Worm (Caenorhabditis elegans) whole organism, L4 larva: Measurements from ENCODE around the gene try-5.

ENCODE experiments used
- D1046.2 ChIP-seq: fragments of 200-800 bp; sonication (Bioruptor generic); IDR thresholded peaks from 2 replicates; pipeline ENCODE4 v1.3.6; 2022; ENCODE audit warnings: missing genetic modification characterization, missing compliant biosample characterization
- F26F4.8 ChIP-seq: fragments of 200-800 bp; sonication (Bioruptor generic); conservative IDR thresholded peaks from 2 replicates; pipeline ENCODE4 v1.3.6; 2022; ENCODE audit warnings: missing genetic modification characterization, missing compliant biosample characterization
- R02D3.7 ChIP-seq: fragments of 150-350 bp; sonication (generic microtip); optimal IDR thresholded peaks from 3 replicates; lab custom pipeline; 2014; ENCODE audit warnings: missing biosample characterization, missing genetic modification characterization
- T20F7.1 ChIP-seq: fragments of 200-800 bp; sonication (Bioruptor generic); optimal IDR thresholded peaks from 2 replicates; lab custom pipeline; 2018; ENCODE audit warnings: mild to moderate bottlenecking, missing genetic modification characterization, missing compliant biosample characterization
- T26A8.4 ChIP-seq: fragments of 200-800 bp; sonication (Bioruptor generic); IDR thresholded peaks from 2 replicates; pipeline ENCODE4 v1.3.6; 2022; ENCODE audit warnings: missing genetic modification characterization, missing compliant biosample characterization
- Y48G9A.11 ChIP-seq: fragments of 200-800 bp; sonication (Bioruptor generic); IDR thresholded peaks from 2 replicates; pipeline ENCODE4 v1.3.6; 2022; ENCODE audit warnings: missing genetic modification reagents, missing genetic modification characterization, missing compliant biosample characterization
- Y75B8A.6 ChIP-seq: fragments of 200-800 bp; sonication (Bioruptor generic); IDR thresholded peaks from 2 replicates; pipeline ENCODE4 v1.3.6; 2022; ENCODE audit warnings: missing genetic modification reagents, missing genetic modification characterization, missing compliant biosample characterization
- ZK546.5 ChIP-seq, 2 experiments: sonication (generic microtip); optimal IDR thresholded peaks; 2 replicates each; lab custom pipeline; 2017; ENCODE audit warnings: missing biosample characterization in 2 of 2, missing genetic modification characterization in 2 of 2
- aha-1 ChIP-seq: fragments of 150-350 bp; peaks from one replicate; lab custom pipeline; 2014; ENCODE audit warnings: missing biosample characterization, missing genetic modification characterization
- ama-1 ChIP-seq: fragments of 150-350 bp; optimal IDR thresholded peaks from 2 replicates; lab custom pipeline; 2014; ENCODE audit warnings: inconsistent platforms, mixed read lengths
- arid-1 ChIP-seq: fragments of 200-800 bp; sonication (Bioruptor generic); conservative IDR thresholded peaks from 2 replicates; pipeline ENCODE4 v1.3.6; 2022; ENCODE audit warnings: missing genetic modification reagents, missing genetic modification characterization, missing compliant biosample characterization
- ceh-20 ChIP-seq: fragments of 200-800 bp; sonication (Bioruptor generic); IDR thresholded peaks from 2 replicates; pipeline ENCODE4 v1.3.6; 2022; ENCODE audit warnings: missing genetic modification reagents, missing genetic modification characterization, missing compliant biosample characterization
- ceh-44 ChIP-seq: fragments of 200-800 bp; sonication (Bioruptor generic); IDR thresholded peaks from 2 replicates; pipeline ENCODE4 v1.3.6; 2022; ENCODE audit warnings: missing genetic modification reagents, missing genetic modification characterization, missing compliant biosample characterization
- ctbp-1 ChIP-seq: fragments of 200-800 bp; sonication (Bioruptor generic); IDR thresholded peaks from 2 replicates; pipeline ENCODE4 v1.3.6; 2022; ENCODE audit warnings: missing genetic modification reagents, missing genetic modification characterization, missing compliant biosample characterization
- daf-12 ChIP-seq: fragments of 150-350 bp; optimal IDR thresholded peaks from 2 replicates; lab custom pipeline; 2014; ENCODE audit warnings: missing biosample characterization, missing genetic modification reagents, missing genetic modification characterization
- daf-16 ChIP-seq, 3 experiments: sonication (generic microtip); optimal IDR thresholded peaks; 2 replicates each; lab custom pipeline; 2016 to 2017; ENCODE audit warnings: missing genetic modification characterization in 3 of 3, missing genetic modification reagents in 3 of 3, mild to moderate bottlenecking in 2 of 3, missing compliant biosample characterization in 2 of 3, missing biosample characterization in 1 of 3, moderate library complexity in 1 of 3
- dmd-8 ChIP-seq: fragments of 200-800 bp; sonication (Bioruptor generic); IDR thresholded peaks from 2 replicates; pipeline ENCODE4 v1.3.6; 2022; ENCODE audit warnings: missing genetic modification characterization, missing compliant biosample characterization
- dmd-9 ChIP-seq: fragments of 200-800 bp; sonication (Bioruptor generic); IDR thresholded peaks from 2 replicates; pipeline ENCODE4 v1.3.6; 2022; ENCODE audit warnings: missing genetic modification reagents, missing genetic modification characterization, missing compliant biosample characterization
- duxl-1 ChIP-seq: sonication (generic microtip); optimal IDR thresholded peaks from 2 replicates; lab custom pipeline; 2016; ENCODE audit warnings: mild to moderate bottlenecking, missing genetic modification characterization, moderate library complexity, missing compliant biosample characterization; ENCODE audit not compliant: poor library complexity
- egl-43 ChIP-seq: fragments of 200-800 bp; sonication (Bioruptor generic); IDR thresholded peaks from 2 replicates; pipeline ENCODE4 v1.3.6; 2022; ENCODE audit warnings: missing genetic modification reagents, missing genetic modification characterization, missing compliant biosample characterization
- fos-1 ChIP-seq: fragments of 150-350 bp; optimal IDR thresholded peaks from 2 replicates; lab custom pipeline; 2014; ENCODE audit warnings: missing biosample characterization, missing genetic modification characterization
- hif-1 ChIP-seq, 2 experiments: sonication (generic microtip); optimal IDR thresholded peaks; 2 replicates each; lab custom pipeline; 2016 to 2017; ENCODE audit warnings: missing compliant biosample characterization in 2 of 2, missing genetic modification characterization in 2 of 2, missing genetic modification reagents in 2 of 2, missing genotype in 2 of 2, mild to moderate bottlenecking in 1 of 2
- hlh-11 ChIP-seq: fragments of 200-800 bp; sonication (Bioruptor generic); optimal IDR thresholded peaks from 2 replicates; lab custom pipeline; 2018; ENCODE audit warnings: mild to moderate bottlenecking, missing genetic modification characterization, missing compliant biosample characterization
- hmg-1.1 ChIP-seq: fragments of 200-800 bp; sonication (Bioruptor generic); IDR thresholded peaks from 2 replicates; pipeline ENCODE4 v1.3.6; 2022; ENCODE audit warnings: missing genetic modification reagents, missing genetic modification characterization, missing compliant biosample characterization
- jun-1 ChIP-seq: fragments of 150-350 bp; optimal IDR thresholded peaks from 2 replicates; lab custom pipeline; 2014; ENCODE audit warnings: missing biosample characterization, missing genetic modification reagents, missing genetic modification characterization
- lin-13 ChIP-seq: fragments of 150-350 bp; optimal IDR thresholded peaks from 2 replicates; lab custom pipeline; 2014; ENCODE audit warnings: missing biosample characterization, missing genetic modification reagents, missing genetic modification characterization
- lin-29 ChIP-seq: fragments of 200-800 bp; sonication (Bioruptor generic); IDR thresholded peaks from 2 replicates; pipeline ENCODE4 v1.3.6; 2022; ENCODE audit warnings: missing genetic modification reagents, missing genetic modification characterization, missing compliant biosample characterization
- lin-38 ChIP-seq: fragments of 200-800 bp; sonication (Bioruptor generic); IDR thresholded peaks from 2 replicates; pipeline ENCODE4 v1.3.6; 2022; ENCODE audit warnings: missing genetic modification reagents, missing genetic modification characterization, missing compliant biosample characterization
- lin-39 ChIP-seq: fragments of 150-350 bp; optimal IDR thresholded peaks from 2 replicates; lab custom pipeline; 2014; ENCODE audit warnings: missing biosample characterization, missing genetic modification reagents, missing genetic modification characterization
- lsy-2 ChIP-seq, 2 experiments: fragments of 150-350 bp in 1 of 2; sonication (generic microtip) in 1 of 2; optimal IDR thresholded peaks; 2 replicates each; lab custom pipeline; 2014 to 2017; ENCODE audit warnings: missing biosample characterization in 2 of 2, missing genetic modification characterization in 2 of 2
- madf-9 ChIP-seq: fragments of 200-800 bp; sonication (Bioruptor generic); conservative IDR thresholded peaks from 2 replicates; pipeline ENCODE4 v1.3.6; 2022; ENCODE audit warnings: missing genetic modification reagents, missing genetic modification characterization, missing compliant biosample characterization
- mdl-1 ChIP-seq, 2 experiments: fragments of 150-350 bp in 1 of 2; sonication (generic microtip) in 1 of 2; optimal IDR thresholded peaks; 2 replicates each; lab custom pipeline; 2014 to 2017; ENCODE audit warnings: missing biosample characterization in 2 of 2, missing genetic modification characterization in 2 of 2
- mep-1 ChIP-seq: fragments of 150-350 bp; sonication (generic microtip); optimal IDR thresholded peaks from 3 replicates; lab custom pipeline; 2014; ENCODE audit warnings: missing biosample characterization, missing genetic modification characterization
- mes-2 ChIP-seq: sonication (generic microtip); optimal IDR thresholded peaks from 2 replicates; lab custom pipeline; 2016; ENCODE audit warnings: missing genotype, mild to moderate bottlenecking, missing genetic modification characterization, missing compliant biosample characterization; ENCODE audit not compliant: poor library complexity, severe bottlenecking
- mxl-2 ChIP-seq: fragments of 200-800 bp; sonication (Bioruptor generic); conservative IDR thresholded peaks from 2 replicates; pipeline ENCODE4 v1.3.6; 2022; ENCODE audit warnings: missing genetic modification reagents, missing genetic modification characterization, missing compliant biosample characterization
- mxl-3 ChIP-seq: fragments of 200-800 bp; sonication (Bioruptor generic); optimal IDR thresholded peaks from 2 replicates; lab custom pipeline; 2018; ENCODE audit warnings: mild to moderate bottlenecking, missing genetic modification characterization, missing compliant biosample characterization
- nhr-10 ChIP-seq: fragments of 150-350 bp; optimal IDR thresholded peaks from 2 replicates; lab custom pipeline; 2014; ENCODE audit warnings: missing biosample characterization, missing genetic modification characterization
- nhr-102 ChIP-seq: sonication (generic microtip); optimal IDR thresholded peaks from 2 replicates; lab custom pipeline; 2016; ENCODE audit warnings: mild to moderate bottlenecking, missing genetic modification characterization, moderate library complexity, missing compliant biosample characterization
- nhr-111 ChIP-seq: fragments of 200-800 bp; sonication (Bioruptor generic); optimal IDR thresholded peaks from 2 replicates; lab custom pipeline; 2018; ENCODE audit warnings: mild to moderate bottlenecking, missing genetic modification characterization, missing compliant biosample characterization
- nhr-25 ChIP-seq: sonication (generic microtip); optimal IDR thresholded peaks from 2 replicates; lab custom pipeline; 2017; ENCODE audit warnings: missing genetic modification characterization, mild to moderate bottlenecking, missing compliant biosample characterization, antibody characterized with exemption, moderate library complexity, borderline replicate concordance; ENCODE audit not compliant: insufficient read depth
- nhr-28 ChIP-seq: fragments of 150-350 bp; optimal IDR thresholded peaks from 2 replicates; lab custom pipeline; 2014; ENCODE audit warnings: missing biosample characterization, missing genetic modification characterization
- nhr-42 ChIP-seq: fragments of 200-800 bp; sonication (Bioruptor generic); IDR thresholded peaks from 2 replicates; pipeline ENCODE4 v1.3.6; 2022; ENCODE audit warnings: missing genetic modification characterization, missing compliant biosample characterization
- nhr-48 ChIP-seq: sonication (generic microtip); optimal IDR thresholded peaks from 2 replicates; lab custom pipeline; 2016; ENCODE audit warnings: mild to moderate bottlenecking, missing genetic modification characterization, missing compliant biosample characterization
- nhr-77 ChIP-seq: fragments of 150-350 bp; optimal IDR thresholded peaks from 2 replicates; lab custom pipeline; 2014; ENCODE audit warnings: missing biosample characterization, missing genetic modification characterization
- php-3 ChIP-seq: fragments of 200-800 bp; sonication (Bioruptor generic); IDR thresholded peaks from 2 replicates; pipeline ENCODE4 v1.3.6; 2022; ENCODE audit warnings: missing genetic modification reagents, missing genetic modification characterization, missing compliant biosample characterization
- sdz-12 ChIP-seq: fragments of 200-800 bp; sonication (Bioruptor generic); optimal IDR thresholded peaks from 2 replicates; lab custom pipeline; 2018; ENCODE audit warnings: mild to moderate bottlenecking, missing genetic modification characterization, missing compliant biosample characterization
- tra-1 ChIP-seq: fragments of 200-800 bp; sonication (Bioruptor generic); IDR thresholded peaks from 2 replicates; pipeline ENCODE4 v1.3.6; 2022; ENCODE audit warnings: missing genetic modification reagents, missing genetic modification characterization, missing compliant biosample characterization
- unc-130 ChIP-seq: sonication (generic microtip); optimal IDR thresholded peaks from 2 replicates; lab custom pipeline; 2016; ENCODE audit warnings: missing genetic modification reagents, missing genetic modification characterization, missing compliant biosample characterization

Gene try-5

DNA sequence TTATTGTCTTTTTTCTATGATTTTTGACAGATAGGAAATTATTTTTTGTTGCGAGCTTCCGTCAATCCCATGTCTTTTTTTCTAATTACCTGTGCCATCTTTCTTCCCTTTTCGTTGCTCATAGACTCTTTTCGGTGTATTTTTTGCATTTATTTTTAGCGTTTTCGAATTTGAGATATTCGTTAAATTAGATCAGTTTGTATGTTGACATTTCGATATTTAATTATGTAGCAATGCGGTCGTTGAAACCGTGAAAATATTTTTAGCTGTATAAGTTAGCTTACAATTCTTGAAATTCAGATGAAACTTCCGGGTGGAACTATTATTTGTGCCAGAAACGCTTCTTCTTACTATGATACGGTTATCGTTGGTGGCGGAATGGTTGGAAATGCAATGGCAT, 10.4 kb upstream of the try-5 start, which contains the start of gene coq-6:
coq-6 (plus strand) TSS at position 301 of the 400 bp plus-strand sequence.
- no peak for TF ChIP-seq T20F7.1
- peak; percentile 69 for TF ChIP-seq aha-1 (tag; lab: Kevin White, UChicago)
- no peak for TF ChIP-seq nhr-102 (tag; lab: Kevin White, UChicago)
- no peak for TF ChIP-seq R02D3.7

DNA sequence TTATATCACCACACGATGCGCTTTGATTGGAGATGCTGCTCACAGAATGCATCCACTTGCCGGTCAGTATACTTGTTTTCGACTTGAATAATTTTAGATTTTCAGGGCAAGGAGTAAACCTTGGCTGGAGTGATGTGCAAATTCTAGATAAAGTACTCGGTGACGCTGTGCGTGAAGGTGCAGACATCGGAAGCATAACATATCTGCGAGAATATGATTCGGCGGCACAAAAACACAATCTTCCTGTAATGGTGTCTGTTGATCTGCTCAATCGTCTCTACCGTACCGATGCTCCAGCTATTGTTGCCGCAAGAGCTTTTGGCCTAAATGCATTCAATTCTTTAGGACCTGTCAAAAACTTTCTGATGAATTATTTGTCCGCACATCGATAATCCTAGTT, 8.4 kb upstream of the try-5 start:
- peak; percentile 52 for TF ChIP-seq mep-1 (tag; lab: Kevin White, UChicago)
- peak; percentile 71 for TF ChIP-seq egl-43 (GFP tag; lab: Robert Waterston, UW)
- peak; percentile 59 for TF ChIP-seq nhr-102 (tag; lab: Kevin White, UChicago)
- TF ChIP-seq daf-12 (tag; lab: Kevin White, UChicago), result no peak
- TF ChIP-seq T26A8.4 (GFP tag; lab: Robert Waterston, UW), result peak; percentile 86
- TF ChIP-seq lin-29 (GFP tag; lab: Robert Waterston, UW), result 0 out of 2 replicates have a peak, but pooled peaks have one; percentile 22
- no peak for TF ChIP-seq mdl-1 (tag; optimal IDR thresholded peaks at IDR 0.05; lab: Kevin White, UChicago)
- TF ChIP-seq ceh-20 (GFP tag; lab: Robert Waterston, UW), result no peak
- peak; percentile 71 for TF ChIP-seq duxl-1 (tag; lab: Kevin White, UChicago)
- no peak for TF ChIP-seq mxl-2
- peak; percentile 6 for TF ChIP-seq hlh-11
- TF ChIP-seq lin-39 (tag; lab: Kevin White, UChicago), result no peak
- TF ChIP-seq fos-1 (tag; lab: Kevin White, UChicago), result no peak
- no peak for TF ChIP-seq nhr-28 (tag; lab: Kevin White, UChicago)
- TF ChIP-seq nhr-77 (tag; lab: Kevin White, UChicago), result no peak
- no peak for TF ChIP-seq nhr-10 (tag; lab: Kevin White, UChicago)
- no peak for TF ChIP-seq mxl-3 (GFP tag; lab: Kevin White, UChicago)
- TF ChIP-seq nhr-111 (GFP tag; lab: Kevin White, UChicago), result no peak
- TF ChIP-seq mes-2 (tag; lab: Kevin White, UChicago), result peak; percentile 64
- no peak for TF ChIP-seq php-3 (GFP tag; lab: Robert Waterston, UW)
- TF ChIP-seq ama-1, result peak; percentile 96
- TF ChIP-seq dmd-9 (GFP tag; lab: Robert Waterston, UW), result 0 out of 2 replicates have a peak, but pooled peaks have one; percentile 14
- no peak for TF ChIP-seq hmg-1.1 (GFP tag; lab: Robert Waterston, UW)
- peak; percentile 31 for TF ChIP-seq sdz-12
- no peak for TF ChIP-seq unc-130
- TF ChIP-seq tra-1 (GFP tag; lab: Robert Waterston, UW), result no peak
- peak; percentile 73; the same call in 1 of the 2 replicates for TF ChIP-seq nhr-42 (GFP tag; lab: Robert Waterston, UW)
- peak in 1 of 2 experiments; percentile 32 for TF ChIP-seq hif-1 (tag; optimal IDR thresholded peaks at IDR 0.05; lab: Kevin White, UChicago)
- TF ChIP-seq aha-1 (tag; lab: Kevin White, UChicago), result peak; percentile 96
- TF ChIP-seq lin-13 (GFP tag; lab: Kevin White, UChicago), result no peak
- TF ChIP-seq D1046.2, result peak; percentile 48; the same call in 1 of the 2 replicates
- no peak for TF ChIP-seq arid-1 (GFP tag; lab: Robert Waterston, UW)
- TF ChIP-seq lin-38, result peak; percentile 41; the same call in 1 of the 2 replicates
- peak; percentile 24 for TF ChIP-seq nhr-25 (tag; lab: Kevin White, UChicago)
- TF ChIP-seq lsy-2 (tag; optimal IDR thresholded peaks at IDR 0.05; lab: Kevin White, UChicago), result peak in 1 of 2 experiments; percentile 41
- no peak for TF ChIP-seq ctbp-1 (GFP tag; lab: Robert Waterston, UW)
- TF ChIP-seq ZK546.5 (tag; optimal IDR thresholded peaks at IDR 0.05; lab: Kevin White, UChicago), result no peak
- TF ChIP-seq jun-1 (tag; lab: Kevin White, UChicago), result no peak
- no peak for TF ChIP-seq nhr-48 (tag; lab: Kevin White, UChicago)
- TF ChIP-seq F26F4.8 (GFP tag; lab: Robert Waterston, UW), result 0 out of 2 replicates have a peak, but pooled peaks have one; percentile 31
- no peak for TF ChIP-seq madf-9
- no peak for TF ChIP-seq daf-16 (GFP tag; optimal IDR thresholded peaks at IDR 0.05; lab: Kevin White, UChicago)
- TF ChIP-seq daf-16 (tag; optimal IDR thresholded peaks at IDR 0.05; lab: Kevin White, UChicago), result peak; percentile 29
- 0 out of 2 replicates have a peak, but pooled peaks have one; percentile 36 for TF ChIP-seq dmd-8 (GFP tag; lab: Robert Waterston, UW)
- TF ChIP-seq ceh-44, result no peak
- no peak for TF ChIP-seq Y48G9A.11 (GFP tag; lab: Robert Waterston, UW)
- no peak for TF ChIP-seq Y75B8A.6
